Fruit fly (Drosophila melanogaster): ENCODE results near the gene Trpgamma.

DNA sequence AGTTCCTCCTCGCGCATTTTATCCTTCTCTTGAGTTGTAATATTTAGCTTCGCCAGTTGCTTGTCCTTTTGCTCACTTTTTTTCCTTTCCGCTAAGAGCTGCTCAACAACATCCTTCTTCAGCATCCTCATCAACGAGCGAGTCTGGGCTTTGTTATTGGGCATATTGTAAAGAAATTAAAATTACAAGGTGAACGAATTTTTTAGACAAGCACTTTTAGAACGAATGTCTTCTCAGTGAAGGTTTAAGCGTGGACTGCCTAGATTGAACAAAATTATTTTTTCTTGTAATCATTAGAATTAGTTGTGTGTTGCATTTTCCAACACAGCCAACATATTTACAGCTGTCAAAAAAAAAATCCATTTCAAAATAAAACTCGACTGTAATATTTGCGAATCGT, 5.7 kb upstream of the Trpgamma start, which contains the start of gene CG33552:
- TF ChIP-seq Sox102F (GFP tag; optimal IDR thresholded peaks at IDR 0.05): no peak
- no peak for TF ChIP-seq CG32006 (GFP tag; optimal IDR thresholded peaks at IDR 0.05)
- no peak for TF ChIP-seq Sox14 (GFP tag; optimal IDR thresholded peaks at IDR 0.05)
- TF ChIP-seq CG6163 (GFP tag; IDR thresholded peaks at IDR 0.05): no peak
- no peak for TF ChIP-seq salr (GFP tag; optimal IDR thresholded peaks at IDR 0.05)
- no peak for TF ChIP-seq Ets21C (GFP tag; optimal IDR thresholded peaks at IDR 0.05)

Measured in whole organism, prepupa.